Fruit fly (Drosophila melanogaster) whole organism, wandering third instar larva: Measurements from ENCODE around the gene Atg8a.

Experiments
- Abd-B ChIP-seq: fragments of >200 bp; optimal IDR thresholded peaks from 2 replicates; lab custom pipeline; 2017; ENCODE audit warnings: missing biosample characterization, missing genetic modification characterization
- Dfd ChIP-seq: fragments of >200 bp; optimal IDR thresholded peaks from 2 replicates; lab custom pipeline; 2017; ENCODE audit warnings: missing biosample characterization, missing genetic modification characterization
- Myc ChIP-seq: fragments of >200 bp; optimal IDR thresholded peaks from 2 replicates; lab custom pipeline; 2017
- br ChIP-seq: fragments of 200-800 bp; sonication (Bioruptor generic); optimal IDR thresholded peaks from 2 replicates; lab custom pipeline; 2016; ENCODE audit warnings: missing biosample characterization, missing genetic modification characterization
- dl ChIP-seq, 2 experiments: fragments of 175-275, 200-275 bp in 1 of 2; fragments of 200-275 bp in 1 of 2; sonication (Bioruptor generic); optimal IDR thresholded peaks; lab custom pipeline; 2018; ENCODE audit warnings: mild to moderate bottlenecking in 2 of 2, missing biosample characterization in 2 of 2, missing genetic modification characterization in 2 of 2, moderate library complexity in 2 of 2; ENCODE audit not compliant: partially characterized antibody in 2 of 2, insufficient read depth in 1 of 2
- fru ChIP-seq: fragments of 200-800 bp; sonication (Bioruptor generic); optimal IDR thresholded peaks from 3 replicates; lab custom pipeline; 2016; ENCODE audit warnings: missing biosample characterization, mild to moderate bottlenecking, missing genetic modification characterization
- lola ChIP-seq: fragments of >200 bp; optimal IDR thresholded peaks from 2 replicates; lab custom pipeline; 2017; ENCODE audit warnings: missing biosample characterization, missing genetic modification characterization
- tai ChIP-seq: sonication (Bioruptor generic); optimal IDR thresholded peaks from 2 replicates; lab custom pipeline; 2016; ENCODE audit warnings: missing biosample characterization, missing genetic modification characterization

DNA sequence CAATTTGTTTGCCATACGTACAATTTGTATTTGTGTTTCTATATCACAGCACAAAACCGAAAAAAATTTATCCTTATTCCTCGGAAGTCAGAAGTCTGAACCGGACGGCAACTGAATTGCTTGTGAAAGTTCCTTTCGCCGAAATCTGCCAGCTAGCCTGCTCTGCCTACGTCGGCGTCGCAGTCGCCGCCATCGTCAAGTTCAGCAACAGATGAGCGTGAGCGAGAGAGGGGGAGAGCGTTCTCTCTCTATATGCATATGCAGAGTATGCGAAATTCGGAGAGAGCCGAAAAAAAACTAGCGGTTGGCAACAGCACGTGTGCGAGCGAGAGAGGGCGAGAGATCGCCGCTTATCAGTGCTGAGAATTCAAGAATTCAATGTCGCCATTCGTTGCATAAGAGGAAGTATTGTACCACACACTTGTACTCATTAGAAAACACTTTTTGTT, 16.2 kb upstream of the Atg8a start:
- TF ChIP-seq Myc (no peak), fru (GFP tag; lab: Kevin White, UChicago) (peak; percentile 3), tai (GFP tag; lab: Kevin White, UChicago) (no peak), br (GFP tag; lab: Kevin White, UChicago) (peak; percentile 43), lola (GFP tag; lab: Kevin White, UChicago) (no peak), Abd-B (GFP tag; lab: Kevin White, UChicago) (no peak), Dfd (no peak), dl (GFP tag; optimal IDR thresholded peaks at IDR 0.05; lab: Kevin White, UChicago; ENCODE audit: insufficient read depth in 1 of 2, partially characterized antibody in 2 of 2) (peak; percentile 80 to 95)
